Fruit fly (Drosophila melanogaster) whole organism, embryonic: ENCODE measurements around the gene CG45488.
"Not testable (repeated sequence)": the region's sequence is repeated elsewhere in the genome, so short reads cannot be mapped to it uniquely, and the experiment has no call there.

Experiments
- CG10209 ChIP-seq: fragments of 200-800 bp; sonication (Bioruptor generic); optimal IDR thresholded peaks from 3 replicates; lab custom pipeline; 2017; ENCODE audit warnings: missing biosample characterization, mild to moderate bottlenecking, missing genetic modification characterization, missing genetic modification reagents
- CG16779 ChIP-seq: fragments of 200-800 bp; sonication (Bioruptor generic); IDR thresholded peaks from 2 replicates; pipeline ENCODE4 v1.3.6; 2022; ENCODE audit warnings: missing biosample characterization, missing genetic modification characterization
- Rfx ChIP-seq: fragments of 200-800 bp; sonication (Bioruptor generic); IDR thresholded peaks from 2 replicates; pipeline ENCODE4 v1.3.6; 2022; ENCODE audit warnings: missing biosample characterization, missing genetic modification characterization
- btn ChIP-seq: fragments of 200-800 bp; sonication (Bioruptor generic); optimal IDR thresholded peaks from 2 replicates; lab custom pipeline; 2016; ENCODE audit warnings: missing biosample characterization, missing genetic modification characterization
- cg ChIP-seq: fragments of 200-800 bp; sonication (Bioruptor generic); optimal IDR thresholded peaks from 3 replicates; lab custom pipeline; 2019; ENCODE audit warnings: missing biosample characterization, mild to moderate bottlenecking, missing genetic modification characterization, moderate library complexity
- luna ChIP-seq: fragments of 200-800 bp; sonication (Bioruptor generic); optimal IDR thresholded peaks from 2 replicates; lab custom pipeline; 2016; ENCODE audit warnings: missing biosample characterization, missing genetic modification characterization

DNA sequence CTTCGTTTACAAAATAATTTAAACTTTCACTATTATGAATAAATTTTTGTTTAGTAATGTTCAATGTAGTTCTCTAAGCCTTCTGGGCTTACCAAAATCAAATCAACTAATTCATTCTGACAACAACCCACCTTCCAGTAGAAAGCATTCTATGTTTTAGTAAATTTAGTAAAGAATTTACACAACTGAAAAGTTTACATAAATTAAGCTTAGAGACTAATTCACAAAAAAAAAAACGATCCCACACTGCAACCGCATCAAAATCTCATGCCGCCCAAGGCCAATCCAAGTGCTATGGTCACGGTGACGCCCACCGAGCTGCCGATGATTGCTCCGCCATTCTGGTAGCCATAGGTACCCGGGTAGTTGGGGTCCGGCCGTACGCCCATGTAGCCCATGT lies 14.0 kb upstream of the CG45488 start, which contains the start of gene CG45490:
- not testable (repeated sequence) for TF ChIP-seq btn; cg; CG10209 (GFP tag; lab: Kevin White, UChicago); luna (GFP tag; lab: Kevin White, UChicago); Rfx (GFP tag; lab: Robert Waterston, UW); CG16779
